Worm (Caenorhabditis elegans): ENCODE data around the gene zer-1.

DNA sequence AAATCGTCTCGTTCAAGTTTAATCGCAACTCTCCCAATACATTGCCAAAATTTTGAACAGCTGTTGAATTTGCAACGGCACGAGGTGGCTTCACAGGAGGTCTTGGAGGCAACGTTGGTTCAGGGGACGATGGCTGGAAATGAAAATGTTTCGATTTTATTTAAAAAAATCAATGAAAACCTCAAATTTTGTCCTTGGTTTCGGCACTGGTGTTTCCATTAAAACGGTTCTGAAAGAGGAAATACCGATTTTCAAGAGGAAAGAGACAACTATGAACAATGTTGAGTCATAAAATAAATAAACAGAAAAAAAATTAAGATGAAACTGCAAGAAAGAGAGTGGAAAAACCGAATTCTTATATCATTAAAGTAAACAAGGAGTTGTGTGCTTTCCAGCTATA lies 20.7 kb upstream of the zer-1 start, which contains the start of gene F23H11.4:
- TF ChIP-seq C08G9.2 (tag; optimal IDR thresholded peaks at IDR 0.05) (no peak), pha-4 (tag; optimal IDR thresholded peaks at IDR 0.05) (no peak), nhr-11 (tag; optimal IDR thresholded peaks at IDR 0.05) (no peak), lin-11 (tag; optimal IDR thresholded peaks at IDR 0.05) (no peak), nfya-1 (tag; optimal IDR thresholded peaks at IDR 0.05) (no peak), gmeb-2 (tag; optimal IDR thresholded peaks at IDR 0.05) (no peak), ceh-24 (tag; optimal IDR thresholded peaks at IDR 0.05) (no peak), zip-5 (tag; optimal IDR thresholded peaks at IDR 0.05) (no peak), ama-1 (optimal IDR thresholded peaks at IDR 0.05) (no peak)

All from whole organism, late embryonic.